Worm (Caenorhabditis elegans) whole organism, late embryonic: ENCODE results near the gene Y51H4A.25.

Source experiments
- ama-1 ChIP-seq: fragments of 150-350 bp; optimal IDR thresholded peaks from 2 replicates; lab custom pipeline; 2014
- ceh-18 ChIP-seq: sonication (generic microtip); optimal IDR thresholded peaks from 2 replicates; lab custom pipeline; 2016; ENCODE audit warnings: missing genetic modification characterization, missing compliant biosample characterization
- ceh-22 ChIP-seq: sonication (generic microtip); optimal IDR thresholded peaks from 2 replicates; lab custom pipeline; 2017; ENCODE audit warnings: missing biosample characterization, missing genetic modification characterization
- ets-4 ChIP-seq: sonication (generic microtip); optimal IDR thresholded peaks from 2 replicates; lab custom pipeline; 2016; ENCODE audit warnings: missing genetic modification characterization, missing compliant biosample characterization
- fkh-10 ChIP-seq: fragments of 150-350 bp; optimal IDR thresholded peaks from 2 replicates; lab custom pipeline; 2014; ENCODE audit warnings: missing biosample characterization, missing genetic modification reagents, missing genetic modification characterization
- hlh-13 ChIP-seq: fragments of 200-800 bp; sonication (Bioruptor generic); optimal IDR thresholded peaks from 2 replicates; lab custom pipeline; 2018; ENCODE audit warnings: mild to moderate bottlenecking, missing genetic modification characterization, missing compliant biosample characterization
- lin-11 ChIP-seq: fragments of 200-800 bp; sonication (Bioruptor generic); optimal IDR thresholded peaks from 2 replicates; lab custom pipeline; 2018; ENCODE audit warnings: mild to moderate bottlenecking, missing genetic modification characterization, missing compliant biosample characterization
- pha-4 ChIP-seq: fragments of 150-350 bp; optimal IDR thresholded peaks from 2 replicates; lab custom pipeline; 2018; ENCODE audit warnings: missing biosample characterization, missing genetic modification reagents, missing genetic modification characterization
- sox-4 ChIP-seq: sonication (generic microtip); optimal IDR thresholded peaks from 2 replicates; lab custom pipeline; 2017; ENCODE audit warnings: mild to moderate bottlenecking, missing genetic modification characterization, inconsistent platforms, missing compliant biosample characterization
- unc-86 ChIP-seq: sonication (generic microtip); optimal IDR thresholded peaks from 2 replicates; lab custom pipeline; 2016; ENCODE audit warnings: missing genetic modification characterization, missing compliant biosample characterization
- ztf-16 ChIP-seq: sonication (generic microtip); optimal IDR thresholded peaks from 2 replicates; lab custom pipeline; 2017; ENCODE audit warnings: missing genetic modification characterization, missing compliant biosample characterization

ce11 chrIV:16775455-16775854 lies 39.3 kb downstream of the Y51H4A.25 start, which contains the start of gene Y43D4A.5:
- no peak for TF ChIP-seq lin-11
- no peak for TF ChIP-seq ceh-18 (tag; lab: Kevin White, UChicago)
- no peak for TF ChIP-seq ets-4 (tag; lab: Kevin White, UChicago)
- no peak for TF ChIP-seq fkh-10 (GFP tag; lab: Kevin White, UChicago)
- no peak for TF ChIP-seq unc-86 (tag; lab: Kevin White, UChicago)
- TF ChIP-seq ama-1 (lab: Kevin White, UChicago) = no peak
- TF ChIP-seq ceh-22 (tag; lab: Kevin White, UChicago) = no peak
- TF ChIP-seq sox-4 (tag; lab: Kevin White, UChicago) = no peak
- TF ChIP-seq hlh-13 (GFP tag; lab: Kevin White, UChicago) = no peak
- TF ChIP-seq pha-4 (tag; lab: Kevin White, UChicago) = no peak
- TF ChIP-seq ztf-16 = no peak
